Fruit fly (Drosophila melanogaster) whole organism, adult: ENCODE data around the gene CG32112.
A peak's percentile ranks its signal among the peaks of the same experiment; 100 is the strongest.

Experiments used
- CG11617 ChIP-seq: fragments of 200-800 bp; sonication (Bioruptor generic); optimal IDR thresholded peaks from 2 replicates; lab custom pipeline; 2017; ENCODE audit warnings: mild to moderate bottlenecking, missing biosample characterization, missing genetic modification reagents, missing genetic modification characterization
- CG12768 ChIP-seq: fragments of 200-800 bp; sonication (Bioruptor generic); optimal IDR thresholded peaks from 2 replicates; lab custom pipeline; 2017; ENCODE audit warnings: missing biosample characterization, missing genetic modification characterization, mild to moderate bottlenecking, moderate library complexity, missing genetic modification reagents
- CG14711 ChIP-seq: fragments of 200-800 bp; sonication (Bioruptor generic); optimal IDR thresholded peaks from 2 replicates; lab custom pipeline; 2018; ENCODE audit warnings: missing biosample characterization, mild to moderate bottlenecking, missing genetic modification characterization, moderate library complexity
- CG1620 ChIP-seq: fragments of 200-800 bp; sonication (Bioruptor generic); optimal IDR thresholded peaks from 2 replicates; lab custom pipeline; 2016; ENCODE audit warnings: missing biosample characterization, missing genetic modification characterization
- CG33017 ChIP-seq: fragments of 200-800 bp; sonication (Bioruptor generic); optimal IDR thresholded peaks from 2 replicates; lab custom pipeline; 2018; ENCODE audit warnings: missing biosample characterization, mild to moderate bottlenecking, missing genetic modification characterization, moderate library complexity
- CG5204 ChIP-seq: fragments of 200-800 bp; sonication (Bioruptor generic); optimal IDR thresholded peaks from 2 replicates; lab custom pipeline; 2016; ENCODE audit warnings: missing biosample characterization, missing genetic modification characterization
- CG7045 ChIP-seq: fragments of 200-800 bp; sonication (Bioruptor generic); optimal IDR thresholded peaks from 2 replicates; lab custom pipeline; 2017; ENCODE audit warnings: missing biosample characterization, mild to moderate bottlenecking, missing genetic modification characterization
- CG7101 ChIP-seq: fragments of 200-800 bp; sonication (Bioruptor generic); optimal IDR thresholded peaks from 2 replicates; lab custom pipeline; 2018; ENCODE audit warnings: missing biosample characterization, mild to moderate bottlenecking, missing genetic modification characterization, moderate library complexity
- Clk ChIP-seq: fragments of 200-800 bp; sonication (Bioruptor generic); optimal IDR thresholded peaks from 2 replicates; lab custom pipeline; 2017; ENCODE audit warnings: missing biosample characterization, missing genetic modification characterization
- Crg-1 ChIP-seq: fragments of 200-800 bp; sonication (Bioruptor generic); optimal IDR thresholded peaks from 2 replicates; lab custom pipeline; 2016; ENCODE audit warnings: missing biosample characterization, missing genetic modification characterization
- Hr96 ChIP-seq: fragments of 200-800 bp; sonication (Bioruptor generic); optimal IDR thresholded peaks from 2 replicates; lab custom pipeline; 2016; ENCODE audit warnings: missing biosample characterization, missing genetic modification characterization
- Mnt ChIP-seq: fragments of 200-800 bp; sonication (Bioruptor generic); optimal IDR thresholded peaks from 2 replicates; lab custom pipeline; 2016; ENCODE audit warnings: missing biosample characterization, mild to moderate bottlenecking, missing genetic modification characterization
- bab1 ChIP-seq: fragments of 200-800 bp; sonication (Bioruptor generic); optimal IDR thresholded peaks from 3 replicates; lab custom pipeline; 2019; ENCODE audit warnings: missing biosample characterization, mild to moderate bottlenecking, missing genetic modification characterization, moderate library complexity
- cic ChIP-seq: fragments of 200-800 bp; sonication (Bioruptor generic); optimal IDR thresholded peaks from 2 replicates; lab custom pipeline; 2017; ENCODE audit warnings: missing biosample characterization, mild to moderate bottlenecking, missing genetic modification characterization, moderate library complexity
- cnc ChIP-seq, 2 experiments: fragments of >200 bp; optimal IDR thresholded peaks; 2 replicates each; lab custom pipeline; 2017
- kay ChIP-seq: fragments of 200-800 bp; sonication (Bioruptor generic); peaks from one replicate; lab custom pipeline; 2016; ENCODE audit warnings: missing biosample characterization, missing genetic modification characterization, borderline replicate concordance
- ovo ChIP-seq: fragments of 200-800 bp; sonication (Bioruptor generic); optimal IDR thresholded peaks from 2 replicates; lab custom pipeline; 2016; ENCODE audit warnings: missing biosample characterization, missing genetic modification characterization
- pad ChIP-seq: fragments of 200-800 bp; sonication (Bioruptor generic); optimal IDR thresholded peaks from 3 replicates; lab custom pipeline; 2017; ENCODE audit warnings: missing biosample characterization, missing genetic modification characterization, mild to moderate bottlenecking, moderate library complexity, missing genetic modification reagents
- tj ChIP-seq: fragments of 200-800 bp; sonication (Bioruptor generic); optimal IDR thresholded peaks from 3 replicates; lab custom pipeline; 2017; ENCODE audit warnings: missing biosample characterization, mild to moderate bottlenecking, missing genetic modification characterization, moderate library complexity
- toe ChIP-seq: fragments of 200-800 bp; sonication (Bioruptor generic); optimal IDR thresholded peaks from 2 replicates; lab custom pipeline; 2016; ENCODE audit warnings: missing biosample characterization, missing genetic modification characterization

Gene CG32112

DNA sequence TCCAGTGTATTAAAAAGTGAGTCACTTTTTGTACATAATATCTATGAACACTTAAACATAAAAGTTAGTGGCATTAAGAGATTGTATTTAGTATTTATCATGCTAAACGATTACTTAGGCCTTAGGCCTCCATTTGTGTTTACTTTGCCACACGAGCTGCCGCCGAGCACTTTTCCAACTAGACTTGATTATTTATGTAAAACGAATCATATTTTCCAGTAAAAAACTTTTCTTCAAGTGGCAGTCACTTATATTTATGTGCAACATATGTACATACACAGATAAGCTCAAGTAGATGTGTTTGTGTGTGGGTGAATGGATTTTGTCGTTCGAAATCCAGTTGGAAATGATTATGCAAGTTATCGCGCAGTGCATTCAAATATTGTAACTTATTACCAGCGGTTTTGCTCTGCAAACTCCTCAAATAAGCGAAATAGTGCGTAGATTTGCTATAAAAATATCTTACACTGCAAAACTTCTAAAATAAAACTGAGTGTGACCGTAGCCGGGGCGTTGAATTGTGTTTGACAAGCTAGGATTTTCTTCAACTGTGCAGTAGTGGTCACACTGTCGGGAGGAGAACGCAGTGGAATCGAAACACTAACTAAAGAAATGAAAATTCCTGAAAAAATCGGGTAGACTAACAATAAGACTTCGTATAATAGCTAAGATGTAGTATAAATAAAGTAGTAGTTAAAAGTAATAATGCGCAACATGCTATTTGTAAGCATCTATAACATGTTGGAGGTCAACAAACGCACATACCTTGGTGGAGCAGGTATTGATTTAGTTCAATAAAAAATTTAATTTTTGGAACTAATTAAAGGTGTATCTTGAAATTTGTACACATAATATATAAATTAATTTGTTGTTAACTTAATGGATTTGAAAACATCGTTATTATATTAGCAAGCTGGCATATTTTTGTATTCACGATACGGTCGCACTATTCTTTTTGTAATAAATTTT, 8.3 kb downstream of the CG32112 start, which contains the start of the genes Klc and CG10984:
Gene Klc (minus strand): TSS at position 490 of the 969 bp plus-strand sequence.
Gene CG10984 (plus strand): TSS at position 553 of the 969 bp plus-strand sequence.
- TF ChIP-seq CG7045 (GFP tag; lab: Kevin White, UChicago) (peak; percentile 37), Clk (no peak), cic (GFP tag; lab: Kevin White, UChicago) (no peak), toe (GFP tag; lab: Kevin White, UChicago) (no peak), bab1 (GFP tag; lab: Kevin White, UChicago) (peak; percentile 43), Hr96 (no peak), CG33017 (tag; lab: Kevin White, UChicago) (no peak), Mnt (GFP tag; lab: Kevin White, UChicago) (no peak), CG12768 (GFP tag; lab: Kevin White, UChicago) (no peak), CG7101 (tag; lab: Kevin White, UChicago) (peak; percentile 2), ovo (GFP tag; lab: Kevin White, UChicago) (no peak), CG5204 (no peak), tj (GFP tag; lab: Kevin White, UChicago) (peak; percentile 70), cnc (optimal IDR thresholded peaks at IDR 0.05; lab: Kevin White, UChicago) (no peak), Crg-1 (GFP tag; lab: Kevin White, UChicago) (no peak), kay (GFP tag; lab: Kevin White, UChicago) (no peak), CG11617 (no peak), CG14711 (tag; lab: Kevin White, UChicago) (peak; percentile 57), pad (GFP tag; lab: Kevin White, UChicago) (no peak), CG1620 (GFP tag; lab: Kevin White, UChicago) (no peak)

DNA sequence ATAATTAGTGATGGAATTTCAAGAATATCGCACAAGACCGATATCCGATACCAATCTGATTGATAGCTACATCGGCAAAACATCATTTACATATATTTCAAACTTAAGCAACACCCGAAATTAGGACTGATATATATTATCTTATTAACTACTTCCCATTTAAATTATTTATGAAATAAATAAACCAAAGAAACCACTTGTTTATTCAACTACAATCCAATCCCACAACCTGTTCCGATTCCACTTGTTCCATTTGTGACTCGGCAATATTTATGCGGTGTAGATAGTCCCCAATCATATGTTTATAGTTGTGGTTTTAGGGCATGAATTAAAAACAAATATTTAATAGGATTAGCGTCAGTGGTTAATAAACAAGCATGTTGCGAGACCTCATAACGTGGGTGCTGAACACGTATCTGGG, 13.3 kb downstream of the CG32112 start, which contains the start of the genes CG10973 and Vps13D:
Gene CG10973 (minus strand): TSS at position 6 of the 421 bp plus-strand sequence.
Gene Vps13D (plus strand): TSS at position 281 of the 421 bp plus-strand sequence.
- TF ChIP-seq CG7045 (GFP tag; lab: Kevin White, UChicago) (no peak), Hr96 (no peak), CG5204 (no peak), bab1 (GFP tag; lab: Kevin White, UChicago) (peak; percentile 90), CG12768 (GFP tag; lab: Kevin White, UChicago) (no peak), Mnt (GFP tag; lab: Kevin White, UChicago) (peak; percentile 58), CG14711 (tag; lab: Kevin White, UChicago) (no peak), ovo (GFP tag; lab: Kevin White, UChicago) (no peak), toe (GFP tag; lab: Kevin White, UChicago) (no peak), tj (GFP tag; lab: Kevin White, UChicago) (no peak), pad (GFP tag; lab: Kevin White, UChicago) (no peak), CG33017 (tag; lab: Kevin White, UChicago) (no peak), CG11617 (peak; percentile 58), CG1620 (GFP tag; lab: Kevin White, UChicago) (peak; percentile 41), kay (GFP tag; lab: Kevin White, UChicago) (peak; percentile 97), CG7101 (tag; lab: Kevin White, UChicago) (no peak), Clk (peak; percentile 2), cnc (optimal IDR thresholded peaks at IDR 0.05; lab: Kevin White, UChicago) (peak; percentile 64 to 90), Crg-1 (GFP tag; lab: Kevin White, UChicago) (peak; percentile 11), cic (GFP tag; lab: Kevin White, UChicago) (peak; percentile 30)

DNA sequence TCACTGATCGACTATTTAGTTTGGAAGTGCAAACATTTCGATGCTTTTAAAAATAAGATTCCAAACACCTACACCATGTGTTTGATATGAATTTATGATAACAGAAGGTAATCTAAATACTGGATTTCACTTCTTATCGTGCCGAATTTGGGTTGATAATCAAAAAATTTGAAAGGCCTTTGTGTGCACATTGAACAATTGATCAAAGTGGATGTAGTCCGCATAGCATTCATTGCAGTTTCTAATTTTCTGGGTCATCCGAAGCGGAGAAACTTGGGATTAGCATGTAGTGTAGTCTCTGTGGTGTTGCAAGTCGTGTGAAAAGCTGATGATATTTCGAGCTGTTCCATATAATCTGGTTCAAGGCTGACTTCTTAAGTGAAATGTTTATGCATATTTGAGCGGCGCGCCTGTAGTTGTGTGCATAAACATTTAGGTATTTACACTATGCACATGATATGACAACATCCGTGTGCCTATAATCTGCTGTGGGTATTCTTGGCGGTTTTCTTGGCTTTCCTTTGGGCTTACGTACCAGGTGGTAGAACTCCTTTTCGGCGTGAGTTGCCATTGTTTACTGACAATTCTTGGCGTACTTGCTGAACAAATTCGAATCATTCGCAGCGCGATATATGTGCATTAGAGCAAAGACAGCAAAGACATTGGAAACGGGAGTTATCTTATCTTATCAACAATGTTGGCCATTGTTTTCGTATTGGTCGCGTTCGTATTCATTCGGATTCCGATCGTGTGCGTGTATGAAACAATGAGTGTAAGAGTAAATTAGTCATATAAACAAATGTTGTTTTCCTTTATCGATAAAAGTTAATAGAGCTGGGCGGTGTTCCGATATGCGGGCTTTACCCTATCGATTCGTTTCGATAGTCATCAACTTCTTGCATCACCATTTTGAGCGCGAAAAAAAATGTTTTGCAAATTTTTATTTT, 31.5 kb downstream of the CG32112 start, which contains the start of gene Hip1:
Gene Hip1 (minus strand): TSS at position 834 of the 947 bp plus-strand sequence.
- peak; percentile 27 for TF ChIP-seq toe (GFP tag; lab: Kevin White, UChicago)
- TF ChIP-seq CG33017 (tag; lab: Kevin White, UChicago) = peak; percentile 20
- TF ChIP-seq CG1620 (GFP tag; lab: Kevin White, UChicago) = no peak
- no peak for TF ChIP-seq pad (GFP tag; lab: Kevin White, UChicago)
- peak; percentile 43 for TF ChIP-seq bab1 (GFP tag; lab: Kevin White, UChicago)
- TF ChIP-seq cic (GFP tag; lab: Kevin White, UChicago) = peak; percentile 76
- TF ChIP-seq Clk = no peak
- TF ChIP-seq kay (GFP tag; lab: Kevin White, UChicago) = peak; percentile 99
- peak; percentile 54 for TF ChIP-seq Mnt (GFP tag; lab: Kevin White, UChicago)
- TF ChIP-seq CG5204 = no peak
- TF ChIP-seq ovo (GFP tag; lab: Kevin White, UChicago) = no peak
- TF ChIP-seq CG14711 (tag; lab: Kevin White, UChicago) = no peak
- TF ChIP-seq CG7045 (GFP tag; lab: Kevin White, UChicago) = no peak
- TF ChIP-seq Crg-1 (GFP tag; lab: Kevin White, UChicago) = no peak
- TF ChIP-seq CG11617 = no peak
- TF ChIP-seq cnc (optimal IDR thresholded peaks at IDR 0.05; lab: Kevin White, UChicago) = no peak
- TF ChIP-seq Hr96 = no peak
- no peak for TF ChIP-seq CG7101 (tag; lab: Kevin White, UChicago)
- TF ChIP-seq tj (GFP tag; lab: Kevin White, UChicago) = no peak
- peak; percentile 17 for TF ChIP-seq CG12768 (GFP tag; lab: Kevin White, UChicago)

DNA sequence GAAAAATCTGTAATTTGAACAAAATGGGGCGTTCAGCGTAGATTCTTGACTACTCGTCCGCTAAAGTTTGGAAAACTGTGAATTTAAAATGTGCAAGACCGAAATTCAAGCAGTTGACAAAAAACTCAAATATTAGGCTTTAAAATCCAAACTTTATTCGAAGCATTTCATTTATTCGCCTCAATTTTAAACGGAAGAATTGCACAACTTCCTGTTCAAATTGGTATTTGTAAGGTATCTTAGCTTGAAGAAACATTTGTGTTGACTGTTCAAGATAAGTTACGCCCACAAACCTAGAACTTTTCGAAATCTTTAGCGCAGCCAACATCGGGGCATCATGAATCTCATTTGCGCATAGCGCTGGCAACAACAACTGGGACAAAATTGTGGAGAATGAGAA, 37.1 kb downstream of the CG32112 start, which contains the start of gene CG32106:
Gene CG32106 (minus strand): TSS at position 101 of the 400 bp plus-strand sequence.
- TF ChIP-seq kay (GFP tag; lab: Kevin White, UChicago) (no peak), Hr96 (no peak), CG5204 (no peak), CG33017 (tag; lab: Kevin White, UChicago) (no peak), toe (GFP tag; lab: Kevin White, UChicago) (no peak), tj (GFP tag; lab: Kevin White, UChicago) (no peak), CG1620 (GFP tag; lab: Kevin White, UChicago) (no peak), ovo (GFP tag; lab: Kevin White, UChicago) (no peak), pad (GFP tag; lab: Kevin White, UChicago) (no peak), bab1 (GFP tag; lab: Kevin White, UChicago) (no peak)
